Fruit fly (Drosophila melanogaster): Measurements from ENCODE around the gene Gapvd1.

The Gapvd1 gene

dm6 chrX:11367783-11368509 lies 42.8 kb downstream of the Gapvd1 start, which contains the start of the genes hop and Tim8 (continued):
- TF ChIP-seq CG14710 (tag; optimal IDR thresholded peaks at IDR 0.05), result peak; percentile 63
- no peak for TF ChIP-seq Nf-YB (GFP tag; optimal IDR thresholded peaks at IDR 0.05)
- TF ChIP-seq hb (GFP tag; IDR thresholded peaks at IDR 0.05; ENCODE audit: partially characterized antibody), result peak; percentile 95
- peak; percentile 51 for TF ChIP-seq stwl (tag; optimal IDR thresholded peaks at IDR 0.05)
- peak; percentile 19 for TF ChIP-seq CoRest (tag; optimal IDR thresholded peaks at IDR 0.05)
- no peak for TF ChIP-seq CG4424 (GFP tag; optimal IDR thresholded peaks at IDR 0.05)
- peak; percentile 5 for TF ChIP-seq phol (tag; optimal IDR thresholded peaks at IDR 0.05)
- TF ChIP-seq CG9797 (GFP tag; optimal IDR thresholded peaks at IDR 0.05), result peak; percentile 32
- TF ChIP-seq CG6791 (GFP tag; IDR thresholded peaks at IDR 0.05; ENCODE audit: partially characterized antibody), result peak; percentile 86
- TF ChIP-seq CG17186 (GFP tag; optimal IDR thresholded peaks at IDR 0.05), result peak; percentile 50
- TF ChIP-seq trem (tag; optimal IDR thresholded peaks at IDR 0.05), result peak; percentile 32
- peak; percentile 71 for TF ChIP-seq sens (GFP tag)
- TF ChIP-seq CG34224 (GFP tag; IDR thresholded peaks at IDR 0.05; ENCODE audit: partially characterized antibody), result peak; percentile 83
- TF ChIP-seq Spps (tag; optimal IDR thresholded peaks at IDR 0.05), result no peak
- TF ChIP-seq Nf-YC (tag; optimal IDR thresholded peaks at IDR 0.05), result peak; percentile 45
- no peak for TF ChIP-seq slbo (GFP tag; IDR thresholded peaks at IDR 0.05)
- TF ChIP-seq CG7963 (GFP tag; IDR thresholded peaks at IDR 0.05; ENCODE audit: partially characterized antibody), result peak; percentile 93
- peak; percentile 46 for TF ChIP-seq CG30020 (tag; optimal IDR thresholded peaks at IDR 0.05)
- no peak for TF ChIP-seq Hmr (GFP tag; optimal IDR thresholded peaks at IDR 0.05)
- no peak for TF ChIP-seq CG6683 (GFP tag; optimal IDR thresholded peaks at IDR 0.05)
- no peak for TF ChIP-seq CG11696 (GFP tag; IDR thresholded peaks at IDR 0.05)
- TF ChIP-seq CG16813 (GFP tag; IDR thresholded peaks at IDR 0.05; ENCODE audit: partially characterized antibody), result peak; percentile 95
- TF ChIP-seq CG9876 (GFP tag; optimal IDR thresholded peaks at IDR 0.05), result no peak
- peak; percentile 87 for TF ChIP-seq MESR4 (GFP tag; optimal IDR thresholded peaks at IDR 0.05)
- TF ChIP-seq rib (GFP tag; IDR thresholded peaks at IDR 0.05), result no peak
- peak; percentile 44 for TF ChIP-seq Dp (GFP tag; optimal IDR thresholded peaks at IDR 0.05)
- peak; percentile 53 for TF ChIP-seq row (GFP tag; IDR thresholded peaks at IDR 0.05)
- peak; percentile 85 for TF ChIP-seq unc-4 (GFP tag; IDR thresholded peaks at IDR 0.05; ENCODE audit: partially characterized antibody)
- peak; percentile 75 for TF ChIP-seq pzg (GFP tag; optimal IDR thresholded peaks at IDR 0.05)
- TF ChIP-seq Tbp (GFP tag; optimal IDR thresholded peaks at IDR 0.05), result peak; percentile 69
- TF ChIP-seq CG9817 (tag; optimal IDR thresholded peaks at IDR 0.05), result no peak
- peak; percentile 98 for TF ChIP-seq CG11560 (tag; IDR thresholded peaks at IDR 0.05)
- TF ChIP-seq wek (GFP tag; optimal IDR thresholded peaks at IDR 0.05), result no peak
- TF ChIP-seq Sry-β (GFP tag; optimal IDR thresholded peaks at IDR 0.05), result no peak
- peak; percentile 73 for TF ChIP-seq CG3995 (GFP tag; optimal IDR thresholded peaks at IDR 0.05)
- TF ChIP-seq CG9727 (GFP tag; optimal IDR thresholded peaks at IDR 0.05), result peak; percentile 3
- TF ChIP-seq CG13775 (GFP tag; optimal IDR thresholded peaks at IDR 0.05), result peak; percentile 4
- TF ChIP-seq gfzf (GFP tag; optimal IDR thresholded peaks at IDR 0.05), result peak; percentile 33
- TF ChIP-seq inv (GFP tag; IDR thresholded peaks at IDR 0.05; ENCODE audit: partially characterized antibody), result peak; percentile 87
- peak; percentile 24 for TF ChIP-seq nmo (GFP tag; optimal IDR thresholded peaks at IDR 0.05)
- TF ChIP-seq insv (GFP tag; optimal IDR thresholded peaks at IDR 0.05), result peak in 1 of 2 experiments; percentile 75
- TF ChIP-seq ato (GFP tag; IDR thresholded peaks at IDR 0.05; ENCODE audit: partially characterized antibody), result peak; percentile 96
- peak; percentile 99 for TF ChIP-seq CG15514 (GFP tag; optimal IDR thresholded peaks at IDR 0.05)
- TF ChIP-seq chinmo (GFP tag; IDR thresholded peaks at IDR 0.05; ENCODE audit: partially characterized antibody), result peak; percentile 95
- peak; percentile 86 for TF ChIP-seq CG13287 (GFP tag; IDR thresholded peaks at IDR 0.05; ENCODE audit: partially characterized antibody)
- TF ChIP-seq CG1603 (tag; optimal IDR thresholded peaks at IDR 0.05), result no peak
- peak; percentile 73 for TF ChIP-seq hbn (GFP tag; IDR thresholded peaks at IDR 0.05; ENCODE audit: partially characterized antibody)

All from whole organism, embryonic.